Worm (Caenorhabditis elegans): Measurements from ENCODE around the gene tbc-6.

DNA sequence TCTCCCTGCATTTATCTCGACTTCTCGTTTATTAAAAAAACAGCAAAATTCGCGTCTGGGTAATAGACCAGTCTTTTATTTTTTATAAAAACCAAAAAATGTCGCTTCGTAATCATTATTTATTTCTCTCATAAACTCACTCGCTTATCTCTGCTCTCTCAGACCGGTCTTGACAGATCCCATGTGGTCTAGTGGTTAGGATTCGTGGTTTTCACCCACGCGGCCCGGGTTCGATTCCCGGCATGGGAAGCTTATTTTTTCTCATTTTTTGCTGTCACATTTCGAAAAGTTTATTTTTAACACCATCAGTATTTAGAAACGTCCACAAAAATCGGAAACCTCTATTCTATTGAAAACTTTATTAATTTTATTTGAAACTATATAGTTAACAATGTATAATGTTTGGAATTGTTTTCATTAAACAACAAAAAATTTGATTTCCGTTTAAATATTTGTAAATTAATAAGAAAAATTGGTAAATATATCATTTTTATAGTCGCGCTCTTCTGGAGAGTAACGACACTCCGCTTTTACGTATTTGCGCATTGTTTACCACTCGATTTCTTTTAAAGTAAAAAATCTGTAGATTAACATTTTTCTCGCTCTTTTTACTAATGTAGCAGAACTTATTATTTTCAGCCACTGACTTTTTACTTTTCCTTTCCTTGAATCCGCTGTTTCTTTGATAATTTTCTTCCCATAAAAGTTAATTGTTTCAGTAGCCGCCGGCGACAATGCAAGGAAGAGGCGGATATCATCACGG is 50.3 kb downstream of the tbc-6 start, which contains the start of gene hrpl-1:
- TF ChIP-seq unc-39 (tag; optimal IDR thresholded peaks at IDR 0.05) (no peak), nhr-76 (tag; optimal IDR thresholded peaks at IDR 0.05) (no peak), hlh-11 (tag; optimal IDR thresholded peaks at IDR 0.05) (peak; percentile 3), F49E8.2 (tag; optimal IDR thresholded peaks at IDR 0.05; ENCODE audit: borderline replicate concordance) (no peak), spr-1 (tag; optimal IDR thresholded peaks at IDR 0.05) (no peak), tra-1 (GFP tag; IDR thresholded peaks at IDR 0.05) (no peak), egl-43 (GFP tag; IDR thresholded peaks at IDR 0.05) (peak; percentile 71), nhr-10 (tag; optimal IDR thresholded peaks at IDR 0.05) (no peak), madf-9 (GFP tag; conservative IDR thresholded peaks at IDR 0.05) (no peak), dpl-1 (GFP tag; optimal IDR thresholded peaks at IDR 0.05) (peak; percentile 11), unc-62 (GFP tag; optimal IDR thresholded peaks at IDR 0.05 in 1 of 2) (peak in 1 of 2 experiments; percentile 28), unc-62 (tag; optimal IDR thresholded peaks at IDR 0.05) (no peak), fos-1 (tag; optimal IDR thresholded peaks at IDR 0.05) (no peak), zag-1 (tag; optimal IDR thresholded peaks at IDR 0.05) (no peak)

All from whole organism, L4 larva.